Worm (Caenorhabditis elegans): ENCODE measurements around the gene mix-1.

mix-1 gene

ce11 chrII:10868670-10869246, 44.7 kb downstream of the mix-1 start, which contains the start of the genes gmps-1 and cap-2 (continued):
- TF ChIP-seq nhr-179 (tag; optimal IDR thresholded peaks at IDR 0.05), result no peak
- TF ChIP-seq egl-44 (GFP tag; IDR thresholded peaks at IDR 0.05), result peak; percentile 76; the same call in 1 of the 2 replicates
- TF ChIP-seq ztf-22 (GFP tag; optimal IDR thresholded peaks at IDR 0.05), result no peak
- peak; percentile 54 for TF ChIP-seq F10E7.11 (tag; optimal IDR thresholded peaks at IDR 0.05)
- peak; percentile 81; the same call in 1 of the 2 replicates for TF ChIP-seq cebp-2 (GFP tag; IDR thresholded peaks at IDR 0.05)
- no peak for TF ChIP-seq ceh-79 (tag; optimal IDR thresholded peaks at IDR 0.05)
- no peak for TF ChIP-seq T26A5.8 (tag; optimal IDR thresholded peaks at IDR 0.05)
- peak; percentile 89 for TF ChIP-seq Y95B8A.8 (GFP tag; IDR thresholded peaks at IDR 0.05)
- no peak for TF ChIP-seq nhr-120 (GFP tag; IDR thresholded peaks at IDR 0.05)
- 0 out of 2 replicates have a peak, but pooled peaks have one; percentile 30 for TF ChIP-seq attf-6 (GFP tag; IDR thresholded peaks at IDR 0.05)
- TF ChIP-seq snpc-1.3 (tag; optimal IDR thresholded peaks at IDR 0.05; ENCODE audit: insufficient read depth), result peak; percentile 75
- TF ChIP-seq mxl-1 (tag; optimal IDR thresholded peaks at IDR 0.05), result no peak
- peak; percentile 67 for TF ChIP-seq F23B12.7 (tag; optimal IDR thresholded peaks at IDR 0.05; ENCODE audit: insufficient read depth)
- no peak for TF ChIP-seq ets-4 (GFP tag; optimal IDR thresholded peaks at IDR 0.05)
- peak; percentile 91 for TF ChIP-seq zfh-2 (GFP tag; conservative IDR thresholded peaks at IDR 0.05)
- peak; percentile 55; the same call in 1 of the 2 replicates for TF ChIP-seq ztf-6 (GFP tag; IDR thresholded peaks at IDR 0.05)
- peak; percentile 92 for TF ChIP-seq atf-7 (tag; optimal IDR thresholded peaks at IDR 0.05)
- peak; percentile 64; the same call in 1 of the 2 replicates for TF ChIP-seq Y67H2A.10 (GFP tag; conservative IDR thresholded peaks at IDR 0.05)
- TF ChIP-seq ceh-27 (GFP tag; optimal IDR thresholded peaks at IDR 0.05), result peak; percentile 91
- no peak for TF ChIP-seq bed-2 (GFP tag; IDR thresholded peaks at IDR 0.05)
- no peak for TF ChIP-seq nfya-2 (GFP tag; IDR thresholded peaks at IDR 0.05)
- TF ChIP-seq aptf-2 (GFP tag; conservative IDR thresholded peaks at IDR 0.05), result no peak; the same call in 1 of the 2 replicates
- TF ChIP-seq hmg-1.2 (GFP tag; IDR thresholded peaks at IDR 0.05), result peak; percentile 88
- TF ChIP-seq attf-3 (GFP tag; conservative IDR thresholded peaks at IDR 0.05), result peak; percentile 78
- TF ChIP-seq chd-7 (tag; optimal IDR thresholded peaks at IDR 0.05), result peak; percentile 89
- TF ChIP-seq hlh-12 (tag; optimal IDR thresholded peaks at IDR 0.05), result no peak
- peak; percentile 67; the same call in 1 of the 2 replicates for TF ChIP-seq ztf-25 (GFP tag; IDR thresholded peaks at IDR 0.05)
- TF ChIP-seq lsl-1 (GFP tag; optimal IDR thresholded peaks at IDR 0.05), result peak; percentile 98
- TF ChIP-seq rpc-1 (optimal IDR thresholded peaks at IDR 0.05), result peak; percentile 27
- no peak for TF ChIP-seq rpc-1 (tag; optimal IDR thresholded peaks at IDR 0.05)
- peak; percentile 91 for TF ChIP-seq lir-1 (GFP tag; conservative IDR thresholded peaks at IDR 0.05)
- 0 out of 2 replicates have a peak, but pooled peaks have one; percentile 14 for TF ChIP-seq Y53F4B.3 (GFP tag; IDR thresholded peaks at IDR 0.05)
- no peak for TF ChIP-seq unc-62 (GFP tag; optimal IDR thresholded peaks at IDR 0.05)
- peak; percentile 54 for TF ChIP-seq B0035.1 (tag; optimal IDR thresholded peaks at IDR 0.05)
- peak; percentile 92 for TF ChIP-seq let-526 (GFP tag; IDR thresholded peaks at IDR 0.05)
- TF ChIP-seq lin-54 (GFP tag; optimal IDR thresholded peaks at IDR 0.05), result peak; percentile 92
- TF ChIP-seq athp-1 (tag; optimal IDR thresholded peaks at IDR 0.05), result peak; percentile 98
- peak; percentile 96 for TF ChIP-seq ekl-4 (GFP tag; IDR thresholded peaks at IDR 0.05)
- no peak for TF ChIP-seq dpff-1 (tag; optimal IDR thresholded peaks at IDR 0.05)
- TF ChIP-seq rcor-1 (GFP tag; IDR thresholded peaks at IDR 0.05), result peak; percentile 95
- TF ChIP-seq F57A8.1 (GFP tag; optimal IDR thresholded peaks at IDR 0.05), result no peak
- TF ChIP-seq ZK185.1 (tag; optimal IDR thresholded peaks at IDR 0.05; ENCODE audit: poor library complexity, severe bottlenecking), result peak; percentile 94
- TF ChIP-seq somi-1 (GFP tag; optimal IDR thresholded peaks at IDR 0.05), result peak; percentile 42
- TF ChIP-seq egl-18 (GFP tag; IDR thresholded peaks at IDR 0.05), result peak; percentile 83
- peak; percentile 74 for TF ChIP-seq tbp1 (GFP tag; optimal IDR thresholded peaks at IDR 0.05)
- TF ChIP-seq cebp-1 (GFP tag; IDR thresholded peaks at IDR 0.05), result peak; percentile 95
- peak; percentile 98 for TF ChIP-seq cebp-1 (tag; optimal IDR thresholded peaks at IDR 0.05)
- no peak for TF ChIP-seq sdz-38 (tag; optimal IDR thresholded peaks at IDR 0.05)

Measured in whole organism, young adult.